Worm (Caenorhabditis elegans): ENCODE data around the gene ZK470.6.

DNA sequence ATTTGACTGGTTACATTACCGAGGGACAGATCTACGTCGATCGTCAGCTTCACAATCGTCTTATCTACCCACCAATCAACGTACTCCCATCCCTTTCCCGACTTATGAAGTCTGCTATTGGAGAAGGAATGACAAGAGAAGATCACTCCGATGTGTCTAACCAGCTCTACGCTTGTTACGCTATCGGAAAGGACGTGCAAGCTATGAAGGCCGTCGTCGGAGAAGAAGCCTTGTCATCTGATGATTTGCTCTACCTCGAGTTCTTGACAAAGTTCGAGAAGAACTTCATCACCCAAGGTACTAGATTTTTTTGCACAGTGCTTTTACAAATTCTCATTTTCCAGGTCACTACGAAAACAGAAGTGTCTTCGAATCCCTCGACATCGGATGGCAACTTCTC lies 14.9 kb upstream of the ZK470.6 start:
- TF ChIP-seq hnd-1 (tag; optimal IDR thresholded peaks at IDR 0.05) = no peak
- no peak for TF ChIP-seq sea-1 (GFP tag; conservative IDR thresholded peaks at IDR 0.05)

All from whole organism, early embryonic.